Worm (Caenorhabditis elegans) whole organism, L4/young adult: ENCODE data around the gene R04B5.7.

Source experiments
- W03F9.2 ChIP-seq: fragments of 150-350 bp; optimal IDR thresholded peaks from 2 replicates; lab custom pipeline; 2014; ENCODE audit warnings: missing biosample characterization, missing genetic modification characterization
- dao-5 ChIP-seq: sonication (generic microtip); optimal IDR thresholded peaks from 2 replicates; lab custom pipeline; 2016; ENCODE audit warnings: missing genotype, missing genetic modification characterization, moderate library complexity, missing compliant biosample characterization
- him-1 ChIP-seq: sonication (generic microtip); optimal IDR thresholded peaks from 2 replicates; lab custom pipeline; 2016; ENCODE audit warnings: missing genotype, missing genetic modification reagents, missing genetic modification characterization, missing compliant biosample characterization

- TF ChIP-seq W03F9.2 (tag; lab: Kevin White, UChicago): no peak
- TF ChIP-seq him-1 (tag; lab: Kevin White, UChicago): no peak
- no peak for TF ChIP-seq dao-5
These were observed 38.5 kb downstream of the R04B5.7 start, which contains the start of gene str-118 for ce11 chrV:10051855-10052254.
